Fruit fly (Drosophila melanogaster) S2 (cell line): Measurements from ENCODE around the gene CG14210.
A peak's percentile ranks its signal among the peaks of the same experiment; 100 is the strongest.

Experiments used
- CG8478 ChIP-seq: fragments of >200 bp; optimal IDR thresholded peaks from 2 replicates; lab custom pipeline; 2018
- CTCF ChIP-seq, 2 experiments: fragments of >200 bp; optimal IDR thresholded peaks; 2 replicates each; lab custom pipeline; 2018

The CG14210 gene

dm6 chrX:19615990-19616663 is at the start of gene CG14210:
CG14210 (plus strand) TSS chrX:19616196.
- TF ChIP-seq CTCF (optimal IDR thresholded peaks at IDR 0.05; lab: Kevin White, UChicago) (no peak), CG8478 (lab: Kevin White, UChicago) (no peak)

- no peak for TF ChIP-seq CTCF (optimal IDR thresholded peaks at IDR 0.05; lab: Kevin White, UChicago)
- no peak for TF ChIP-seq CG8478 (lab: Kevin White, UChicago)
Measured at dm6 chrX:19573687-19574086, 42.3 kb upstream of the CG14210 start.

dm6 chrX:19577940-19578632 is 37.9 kb upstream of the CG14210 start:
- TF ChIP-seq CTCF (optimal IDR thresholded peaks at IDR 0.05; lab: Kevin White, UChicago) (no peak), CG8478 (lab: Kevin White, UChicago) (no peak)

dm6 chrX:19578908-19579647 is 36.9 kb upstream of the CG14210 start:
- TF ChIP-seq CG8478 (lab: Kevin White, UChicago): no peak
- no peak for TF ChIP-seq CTCF (optimal IDR thresholded peaks at IDR 0.05; lab: Kevin White, UChicago)

- TF ChIP-seq CG8478 (lab: Kevin White, UChicago) (no peak), CTCF (optimal IDR thresholded peaks at IDR 0.05; lab: Kevin White, UChicago) (no peak)
Measured at dm6 chrX:19579648-19580301, 36.2 kb upstream of the CG14210 start, which contains the start of gene Tao. Tao (minus strand) TSS chrX:19579800.

- no peak for TF ChIP-seq CG8478 (lab: Kevin White, UChicago)
- TF ChIP-seq CTCF (optimal IDR thresholded peaks at IDR 0.05; lab: Kevin White, UChicago): no peak
Measured at dm6 chrX:19581881-19582280, 34.1 kb upstream of the CG14210 start, which contains the start of gene CG14218. CG14218 (minus strand) TSS chrX:19581981.

dm6 chrX:19582732-19583131 is 33.3 kb upstream of the CG14210 start:
- TF ChIP-seq CTCF (optimal IDR thresholded peaks at IDR 0.05; lab: Kevin White, UChicago) (no peak), CG8478 (lab: Kevin White, UChicago) (no peak)

- TF ChIP-seq CTCF (optimal IDR thresholded peaks at IDR 0.05; lab: Kevin White, UChicago): no peak
- no peak for TF ChIP-seq CG8478 (lab: Kevin White, UChicago)
Measured at dm6 chrX:19583317-19583716, 32.7 kb upstream of the CG14210 start, which contains the start of gene CG14204. CG14204 (plus strand) TSS chrX:19583617.

- peak; percentile 81 to 83 for TF ChIP-seq CTCF (optimal IDR thresholded peaks at IDR 0.05; lab: Kevin White, UChicago)
- no peak for TF ChIP-seq CG8478 (lab: Kevin White, UChicago)
Measured at dm6 chrX:19585142-19585541, 30.9 kb upstream of the CG14210 start.

- TF ChIP-seq CTCF (optimal IDR thresholded peaks at IDR 0.05; lab: Kevin White, UChicago): no peak
Measured at dm6 chrX:19590070-19590469, 25.9 kb upstream of the CG14210 start, which contains the start of gene CG14219. CG14219 (minus strand) TSS chrX:19590170.

dm6 chrX:19590579-19590978 is 25.4 kb upstream of the CG14210 start:
- TF ChIP-seq CG8478 (lab: Kevin White, UChicago): no peak
- TF ChIP-seq CTCF (optimal IDR thresholded peaks at IDR 0.05; lab: Kevin White, UChicago): no peak

dm6 chrX:19592309-19592708 is 23.7 kb upstream of the CG14210 start, which contains the start of gene CG14205:
CG14205 (plus strand) TSS chrX:19592609.
- no peak for TF ChIP-seq CG8478 (lab: Kevin White, UChicago)
- TF ChIP-seq CTCF (optimal IDR thresholded peaks at IDR 0.05; lab: Kevin White, UChicago): no peak

dm6 chrX:19595862-19596261 is 20.1 kb upstream of the CG14210 start:
- no peak for TF ChIP-seq CG8478 (lab: Kevin White, UChicago)
- no peak for TF ChIP-seq CTCF (optimal IDR thresholded peaks at IDR 0.05; lab: Kevin White, UChicago)

- no peak for TF ChIP-seq CG8478 (lab: Kevin White, UChicago)
- TF ChIP-seq CTCF (optimal IDR thresholded peaks at IDR 0.05; lab: Kevin White, UChicago): no peak
Measured at dm6 chrX:19597684-19598363, 18.2 kb upstream of the CG14210 start, which contains the start of gene RpS10b. RpS10b (plus strand) TSS chrX:19598031.
